Fruit fly (Drosophila melanogaster) whole organism, embryonic: ENCODE data around the gene CG31823.

Experiments
- ATbp ChIP-seq: fragments of 200-800 bp; sonication (Bioruptor generic); optimal IDR thresholded peaks from 2 replicates; lab custom pipeline; 2017; ENCODE audit warnings: missing biosample characterization, mild to moderate bottlenecking, missing genetic modification characterization, missing genetic modification reagents
- Abd-B ChIP-seq: fragments of 200-800 bp; sonication (Bioruptor generic); optimal IDR thresholded peaks from 2 replicates; lab custom pipeline; 2018; ENCODE audit warnings: missing biosample characterization, mild to moderate bottlenecking, missing genetic modification characterization, moderate library complexity
- CG10565 ChIP-seq: fragments of 200-800 bp; sonication (Bioruptor generic); optimal IDR thresholded peaks from 3 replicates; lab custom pipeline; 2016; ENCODE audit warnings: missing biosample characterization, mild to moderate bottlenecking, missing genetic modification characterization
- CG12104 ChIP-seq: fragments of 200-800 bp; sonication (Bioruptor generic); optimal IDR thresholded peaks from 3 replicates; lab custom pipeline; 2016; ENCODE audit warnings: missing biosample characterization, missing genetic modification characterization
- CG12659 ChIP-seq: fragments of 200-800 bp; sonication (Bioruptor generic); optimal IDR thresholded peaks from 3 replicates; lab custom pipeline; 2017; ENCODE audit warnings: mild to moderate bottlenecking, missing biosample characterization, missing genetic modification reagents, missing genetic modification characterization
- CG15269 ChIP-seq: fragments of 200-800 bp; sonication (Bioruptor generic); optimal IDR thresholded peaks from 2 replicates; lab custom pipeline; 2018; ENCODE audit warnings: missing biosample characterization, mild to moderate bottlenecking, missing genetic modification characterization, moderate library complexity
- CG15479 ChIP-seq: fragments of 200-800 bp; sonication (Bioruptor generic); optimal IDR thresholded peaks from 3 replicates; lab custom pipeline; 2019; ENCODE audit warnings: missing biosample characterization, mild to moderate bottlenecking, missing genetic modification characterization, moderate library complexity
- CG15601 ChIP-seq: fragments of 200-800 bp; sonication (Bioruptor generic); optimal IDR thresholded peaks from 3 replicates; lab custom pipeline; 2019; ENCODE audit warnings: missing biosample characterization, mild to moderate bottlenecking, missing genetic modification characterization, moderate library complexity
- CG1832 ChIP-seq: fragments of 200-800 bp; sonication (Bioruptor generic); optimal IDR thresholded peaks from 2 replicates; lab custom pipeline; 2017; ENCODE audit warnings: missing biosample characterization, mild to moderate bottlenecking, missing genetic modification characterization, inconsistent platforms
- CG18764 ChIP-seq: fragments of 200-800 bp; sonication (Bioruptor generic); optimal IDR thresholded peaks from 3 replicates; lab custom pipeline; 2016; ENCODE audit warnings: missing biosample characterization, missing genetic modification characterization
- CG34422 ChIP-seq: fragments of 200-800 bp; sonication (Bioruptor generic); IDR thresholded peaks from 3 replicates; pipeline ENCODE4 v1.3.6; 2022; ENCODE audit warnings: missing biosample characterization, missing genetic modification characterization
- CG3726 ChIP-seq: fragments of 200-800 bp; sonication (Bioruptor generic); IDR thresholded peaks from 3 replicates; pipeline ENCODE4, ENCODE4 v1.3.6; 2022; ENCODE audit warnings: missing biosample characterization, missing genetic modification characterization
- CG42726 ChIP-seq: fragments of 200-800 bp; sonication (Bioruptor generic); IDR thresholded peaks from 2 replicates; pipeline ENCODE4 v1.3.6; 2022; ENCODE audit warnings: missing biosample characterization, missing genetic modification characterization; ENCODE audit not compliant: partially characterized antibody
- CG4360 ChIP-seq: fragments of 200-800 bp; sonication (Bioruptor generic); IDR thresholded peaks from 2 replicates; pipeline ENCODE4 v1.3.6; 2022; ENCODE audit warnings: missing biosample characterization, missing genetic modification characterization
- CG4820 ChIP-seq: fragments of 200-800 bp; sonication (Bioruptor generic); optimal IDR thresholded peaks from 3 replicates; lab custom pipeline; 2016; ENCODE audit warnings: missing biosample characterization, missing genetic modification characterization
- CG6854 ChIP-seq: fragments of 200-800 bp; sonication (Bioruptor generic); optimal IDR thresholded peaks from 3 replicates; lab custom pipeline; 2017; ENCODE audit warnings: missing biosample characterization, mild to moderate bottlenecking, missing genetic modification characterization
- CG7987 ChIP-seq: fragments of 200-800 bp; sonication (Bioruptor generic); optimal IDR thresholded peaks from 2 replicates; lab custom pipeline; 2018; ENCODE audit warnings: missing biosample characterization, mild to moderate bottlenecking, missing genetic modification characterization, moderate library complexity
- CG8290 ChIP-seq, 3 experiments: fragments of 200-800 bp; sonication (Bioruptor generic); optimal IDR thresholded peaks; 2 replicates each; lab custom pipeline; 2016 to 2019; ENCODE audit warnings: missing biosample characterization in 3 of 3, missing genetic modification characterization in 3 of 3, mild to moderate bottlenecking in 2 of 3, moderate library complexity in 1 of 3
- Camta ChIP-seq: fragments of 200-800 bp; sonication (Bioruptor generic); optimal IDR thresholded peaks from 2 replicates; lab custom pipeline; 2016; ENCODE audit warnings: missing biosample characterization, missing genetic modification characterization
- Dad ChIP-seq: fragments of 200-800 bp; sonication (Bioruptor generic); optimal IDR thresholded peaks from 3 replicates; lab custom pipeline; 2016; ENCODE audit warnings: missing biosample characterization, missing genetic modification characterization
- Dbx ChIP-seq: fragments of 200-800 bp; sonication (Bioruptor generic); IDR thresholded peaks from 3 replicates; pipeline ENCODE4 v1.3.6; 2022; ENCODE audit warnings: missing biosample characterization, missing genetic modification characterization
- Doc3 ChIP-seq: fragments of 200-800 bp; sonication (Bioruptor generic); IDR thresholded peaks from 3 replicates; pipeline ENCODE4 v1.3.6; 2022; ENCODE audit warnings: missing biosample characterization, missing genetic modification characterization; ENCODE audit not compliant: partially characterized antibody
- Dp ChIP-seq: fragments of 200-800 bp; sonication (Bioruptor generic); optimal IDR thresholded peaks from 2 replicates; lab custom pipeline; 2018; ENCODE audit warnings: missing biosample characterization, mild to moderate bottlenecking, missing genetic modification characterization, moderate library complexity
- Eip74EF ChIP-seq, 2 experiments: fragments of 200-800 bp in 1 of 2; fragments of >200 bp in 1 of 2; sonication (Bioruptor generic) in 1 of 2; optimal IDR thresholded peaks; 2 replicates each; lab custom pipeline; 2017 to 2019; ENCODE audit warnings: missing biosample characterization in 2 of 2, missing genetic modification characterization in 2 of 2, mild to moderate bottlenecking in 1 of 2, moderate library complexity in 1 of 2
- Hr39 ChIP-seq: fragments of >200 bp; optimal IDR thresholded peaks from 2 replicates; lab custom pipeline; 2017
- Jarid2 ChIP-seq: fragments of 200-800 bp; sonication (Bioruptor generic); optimal IDR thresholded peaks from 3 replicates; lab custom pipeline; 2017; ENCODE audit warnings: mild to moderate bottlenecking, missing biosample characterization, missing genetic modification reagents, missing genetic modification characterization
- NC2β ChIP-seq: fragments of 200-800 bp; sonication (Bioruptor generic); optimal IDR thresholded peaks from 2 replicates; lab custom pipeline; 2016; ENCODE audit warnings: missing biosample characterization, missing genetic modification characterization
- PHDP ChIP-seq: fragments of 200-800 bp; sonication (Bioruptor generic); optimal IDR thresholded peaks from 3 replicates; lab custom pipeline; 2018; ENCODE audit warnings: missing biosample characterization, mild to moderate bottlenecking, missing genetic modification characterization, moderate library complexity
- Pdp1 ChIP-seq, 2 experiments: fragments of 200-800 bp; sonication (Bioruptor generic); optimal IDR thresholded peaks; 3 replicates each; lab custom pipeline; 2016; ENCODE audit warnings: missing biosample characterization in 2 of 2, missing genetic modification characterization in 2 of 2, mild to moderate bottlenecking in 1 of 2, moderate library complexity in 1 of 2
- Sry-β ChIP-seq: fragments of 200-800 bp; sonication (Bioruptor generic); optimal IDR thresholded peaks from 2 replicates; lab custom pipeline; 2018; ENCODE audit warnings: missing biosample characterization, mild to moderate bottlenecking, missing genetic modification characterization, moderate library complexity
- TFAM ChIP-seq: fragments of 200-800 bp; sonication (Bioruptor generic); optimal IDR thresholded peaks from 2 replicates; lab custom pipeline; 2017; ENCODE audit warnings: missing biosample characterization, missing genetic modification characterization, inconsistent platforms
- Tbp ChIP-seq: fragments of >200 bp; optimal IDR thresholded peaks from 2 replicates; lab custom pipeline; 2018; ENCODE audit warnings: missing biosample characterization, missing genetic modification characterization
- ac ChIP-seq: fragments of 200-800 bp; sonication (Bioruptor generic); optimal IDR thresholded peaks from 3 replicates; lab custom pipeline; 2017; ENCODE audit warnings: missing biosample characterization, mild to moderate bottlenecking, missing genetic modification characterization
- ap ChIP-seq: fragments of 200-800 bp; sonication (Bioruptor generic); IDR thresholded peaks from 2 replicates; pipeline ENCODE4 v1.3.6; 2022; ENCODE audit warnings: missing biosample characterization, missing genetic modification characterization
- bcd ChIP-seq: fragments of 200-800 bp; sonication (Bioruptor generic); optimal IDR thresholded peaks from 2 replicates; lab custom pipeline; 2017; ENCODE audit warnings: missing biosample characterization, mild to moderate bottlenecking, missing genetic modification characterization
- cad ChIP-seq: fragments of >200 bp; optimal IDR thresholded peaks from 2 replicates; lab custom pipeline; 2017; ENCODE audit warnings: missing biosample characterization, missing genetic modification characterization
- cato ChIP-seq: fragments of 200-800 bp; sonication (Bioruptor generic); optimal IDR thresholded peaks from 2 replicates; lab custom pipeline; 2016; ENCODE audit warnings: missing biosample characterization, missing genetic modification characterization, borderline replicate concordance
- danr ChIP-seq: fragments of 200-800 bp; sonication (Bioruptor generic); IDR thresholded peaks from 2 replicates; pipeline ENCODE4 v1.3.6; 2022; ENCODE audit warnings: missing biosample characterization, missing genetic modification characterization
- esg ChIP-seq: fragments of 200-800 bp; sonication (Bioruptor generic); conservative IDR thresholded peaks from 2 replicates; pipeline ENCODE4 v1.3.6; 2022; ENCODE audit warnings: missing biosample characterization, missing genetic modification characterization
- gsb-n ChIP-seq: fragments of 200-800 bp; sonication (Bioruptor generic); optimal IDR thresholded peaks from 3 replicates; lab custom pipeline; 2018; ENCODE audit warnings: missing biosample characterization, mild to moderate bottlenecking, missing genetic modification characterization
- klu ChIP-seq: fragments of 200-800 bp; sonication (Bioruptor generic); IDR thresholded peaks from 2 replicates; pipeline ENCODE4 v1.3.6; 2022; ENCODE audit warnings: missing biosample characterization, missing genetic modification characterization
- scrt ChIP-seq: fragments of 200-800 bp; sonication (Bioruptor generic); optimal IDR thresholded peaks from 2 replicates; lab custom pipeline; 2018; ENCODE audit warnings: missing biosample characterization, mild to moderate bottlenecking, missing genetic modification characterization, moderate library complexity
- sd ChIP-seq: fragments of 200-800 bp; sonication (Bioruptor generic); optimal IDR thresholded peaks from 3 replicates; lab custom pipeline; 2018; ENCODE audit warnings: missing biosample characterization, mild to moderate bottlenecking, missing genetic modification characterization, moderate library complexity
- slp2 ChIP-seq: fragments of 200-800 bp; sonication (Bioruptor generic); optimal IDR thresholded peaks from 2 replicates; lab custom pipeline; 2016; ENCODE audit warnings: missing biosample characterization, missing genetic modification characterization
- sqz ChIP-seq: fragments of 200-800 bp; sonication (Bioruptor generic); optimal IDR thresholded peaks from 3 replicates; lab custom pipeline; 2018; ENCODE audit warnings: missing biosample characterization, mild to moderate bottlenecking, missing genetic modification characterization
- tx ChIP-seq: fragments of 200-800 bp; sonication (Bioruptor generic); optimal IDR thresholded peaks from 2 replicates; lab custom pipeline; 2016; ENCODE audit warnings: missing biosample characterization, missing genetic modification characterization
- usp ChIP-seq: fragments of >200 bp; optimal IDR thresholded peaks from 2 replicates; lab custom pipeline; 2017; ENCODE audit warnings: missing biosample characterization, missing genetic modification characterization
- vfl ChIP-seq: fragments of 200-800 bp; sonication (Bioruptor generic); optimal IDR thresholded peaks from 2 replicates; lab custom pipeline; 2016; ENCODE audit warnings: missing biosample characterization, missing genetic modification characterization
- wek ChIP-seq: fragments of 200-800 bp; sonication (Bioruptor generic); optimal IDR thresholded peaks from 3 replicates; lab custom pipeline; 2018; ENCODE audit warnings: missing biosample characterization, mild to moderate bottlenecking, missing genetic modification characterization, moderate library complexity

The CG31823 gene

dm6 chr2L:15910937-15911590 lies 10.7 kb upstream of the CG31823 start (continued):
- TF ChIP-seq tx (GFP tag; lab: Kevin White, UChicago) (peak; percentile 93), klu (GFP tag; lab: Robert Waterston, UW) (peak; percentile 90), CG4360 (peak; percentile 44), Sry-β (GFP tag; lab: Kevin White, UChicago) (peak; percentile 66), Pdp1 (GFP tag; optimal IDR thresholded peaks at IDR 0.05; lab: Kevin White, UChicago) (peak; percentile 91 to 96), Dbx (GFP tag; lab: Robert Waterston, UW) (peak; percentile 86), CG3726 (GFP tag; lab: Robert Waterston, UW) (peak; percentile 92), Tbp (GFP tag; lab: Kevin White, UChicago) (no peak), TFAM (GFP tag; lab: Kevin White, UChicago) (peak; percentile 80), bcd (GFP tag; lab: Kevin White, UChicago) (peak; percentile 94), Doc3 (GFP tag; lab: Robert Waterston, UW) (no peak), cad (GFP tag; lab: Kevin White, UChicago) (no peak), CG10565 (peak; percentile 82), CG12659 (GFP tag; lab: Kevin White, UChicago) (peak; percentile 97), ATbp (GFP tag; lab: Kevin White, UChicago) (peak; percentile 96), CG34422 (GFP tag; lab: Robert Waterston, UW) (peak; percentile 96), wek (GFP tag; lab: Kevin White, UChicago) (peak; percentile 92), CG12104 (GFP tag; lab: Kevin White, UChicago) (peak; percentile 91), CG1832 (GFP tag; lab: Kevin White, UChicago) (no peak), slp2 (GFP tag; lab: Kevin White, UChicago) (peak; percentile 92), gsb-n (tag; lab: Kevin White, UChicago) (peak; percentile 98), CG15601 (tag; lab: Kevin White, UChicago) (peak; percentile 95), danr (GFP tag; lab: Robert Waterston, UW) (peak; percentile 93), Camta (GFP tag; lab: Kevin White, UChicago) (peak; percentile 94), scrt (GFP tag; lab: Kevin White, UChicago) (peak; percentile 78), Jarid2 (GFP tag; lab: Kevin White, UChicago) (peak; percentile 82), Abd-B (GFP tag; lab: Kevin White, UChicago) (peak; percentile 93), sqz (GFP tag; lab: Kevin White, UChicago) (peak; percentile 92), PHDP (tag; lab: Kevin White, UChicago) (peak; percentile 97), CG8290 (GFP tag; optimal IDR thresholded peaks at IDR 0.05; lab: Kevin White, UChicago) (peak; percentile 79), CG8290 (tag; optimal IDR thresholded peaks at IDR 0.05; lab: Kevin White, UChicago) (peak; percentile 55 to 95), vfl (GFP tag; lab: Kevin White, UChicago) (peak; percentile 87), CG4820 (peak; percentile 95), usp (GFP tag; lab: Kevin White, UChicago) (no peak), esg (peak; percentile 96), ap (peak; percentile 92), CG42726 (GFP tag; lab: Robert Waterston, UW) (no peak), CG7987 (GFP tag; lab: Kevin White, UChicago) (peak; percentile 66), sd (tag; lab: Kevin White, UChicago) (peak; percentile 86), CG18764 (GFP tag; lab: Kevin White, UChicago) (peak; percentile 90), Dad (GFP tag; lab: Kevin White, UChicago) (peak; percentile 95), Eip74EF (GFP tag; optimal IDR thresholded peaks at IDR 0.05; lab: Kevin White, UChicago) (peak in 1 of 2 experiments; percentile 91), Hr39 (lab: Kevin White, UChicago) (no peak), NC2β (GFP tag; lab: Kevin White, UChicago) (peak; percentile 95), cato (GFP tag; lab: Kevin White, UChicago) (peak; percentile 95), Dp (GFP tag; lab: Kevin White, UChicago) (peak; percentile 4), CG15269 (tag; lab: Kevin White, UChicago) (peak; percentile 97), CG15479 (GFP tag; lab: Kevin White, UChicago) (no peak), ac (GFP tag; lab: Kevin White, UChicago) (peak; percentile 32), CG6854 (peak; percentile 89)
